Fruit fly (Drosophila melanogaster) whole organism, prepupa: ENCODE results near the gene TfIIS.
A peak's percentile ranks its signal among the peaks of the same experiment; 100 is the strongest.

Experiments used
- CG10631 ChIP-seq: fragments of 200-800 bp; sonication (Bioruptor generic); optimal IDR thresholded peaks from 2 replicates; lab custom pipeline; 2016; ENCODE audit warnings: missing biosample characterization, missing genetic modification characterization
- CG10669 ChIP-seq: fragments of 200-800 bp; sonication (Bioruptor generic); optimal IDR thresholded peaks from 3 replicates; lab custom pipeline; 2018; ENCODE audit warnings: missing biosample characterization, mild to moderate bottlenecking, missing genetic modification characterization, moderate library complexity
- CG11294 ChIP-seq: fragments of 200-800 bp; sonication (Bioruptor generic); IDR thresholded peaks from 2 replicates; pipeline ENCODE4 v1.3.6; 2022; ENCODE audit warnings: missing biosample characterization, missing genetic modification characterization
- CG11902 ChIP-seq: fragments of 200-800 bp; sonication (Bioruptor generic); optimal IDR thresholded peaks from 3 replicates; lab custom pipeline; 2016; ENCODE audit warnings: missing biosample characterization, missing genetic modification characterization
- CG15336 ChIP-seq: fragments of 200-800 bp; sonication (Bioruptor generic); IDR thresholded peaks from 2 replicates; pipeline ENCODE4 v1.3.6; 2022; ENCODE audit warnings: missing biosample characterization, missing genetic modification characterization
- CG3032 ChIP-seq: fragments of 200-800 bp; optimal IDR thresholded peaks from 2 replicates; lab custom pipeline; 2019; ENCODE audit warnings: missing biosample characterization, mild to moderate bottlenecking, missing genetic modification characterization, moderate library complexity
- CG32006 ChIP-seq: fragments of 200-800 bp; sonication (Bioruptor generic); optimal IDR thresholded peaks from 3 replicates; lab custom pipeline; 2017; ENCODE audit warnings: missing biosample characterization, mild to moderate bottlenecking, missing genetic modification characterization
- CG34406 ChIP-seq: fragments of 200-800 bp; sonication (Bioruptor generic); optimal IDR thresholded peaks from 3 replicates; lab custom pipeline; 2016; ENCODE audit warnings: missing biosample characterization, missing genetic modification characterization
- CG3919 ChIP-seq: fragments of 200-800 bp; sonication (Bioruptor generic); optimal IDR thresholded peaks from 3 replicates; lab custom pipeline; 2016; ENCODE audit warnings: missing biosample characterization, missing genetic modification characterization
- CG4318 ChIP-seq: fragments of 200-800 bp; sonication (Bioruptor generic); optimal IDR thresholded peaks from 3 replicates; lab custom pipeline; 2017; ENCODE audit warnings: missing biosample characterization, mild to moderate bottlenecking, missing genetic modification characterization
- CG6163 ChIP-seq: fragments of 200-800 bp; sonication (Bioruptor generic); IDR thresholded peaks from 3 replicates; pipeline ENCODE4 v1.3.6; 2022; ENCODE audit warnings: missing biosample characterization, missing genetic modification characterization
- CG6276 ChIP-seq: fragments of 200-800 bp; sonication (Bioruptor generic); optimal IDR thresholded peaks from 2 replicates; lab custom pipeline; 2017; ENCODE audit warnings: missing biosample characterization, mild to moderate bottlenecking, missing genetic modification characterization
- CG8319 ChIP-seq: fragments of 200-800 bp; sonication (Bioruptor generic); optimal IDR thresholded peaks from 3 replicates; lab custom pipeline; 2016; ENCODE audit warnings: missing biosample characterization, missing genetic modification characterization
- CG8632 ChIP-seq: fragments of 200-800 bp; sonication (Bioruptor generic); optimal IDR thresholded peaks from 3 replicates; lab custom pipeline; 2016; ENCODE audit warnings: missing biosample characterization, missing genetic modification characterization
- CG9139 ChIP-seq: fragments of 200-800 bp; sonication (Bioruptor generic); optimal IDR thresholded peaks from 3 replicates; lab custom pipeline; 2017; ENCODE audit warnings: missing biosample characterization, mild to moderate bottlenecking, missing genetic modification characterization
- Eip75B ChIP-seq: fragments of 200-800 bp; sonication (Bioruptor generic); optimal IDR thresholded peaks from 3 replicates; lab custom pipeline; 2016; ENCODE audit warnings: missing biosample characterization, missing genetic modification characterization
- Eip78C ChIP-seq: fragments of 200-800 bp; sonication (Bioruptor generic); peaks from one replicate; lab custom pipeline; 2016; ENCODE audit warnings: missing biosample characterization, missing genetic modification characterization
- Ets21C ChIP-seq: fragments of 200-800 bp; sonication (Bioruptor generic); optimal IDR thresholded peaks from 3 replicates; lab custom pipeline; 2016; ENCODE audit warnings: missing biosample characterization, missing genetic modification characterization
- Ets96B ChIP-seq: fragments of 200-800 bp; optimal IDR thresholded peaks from 2 replicates; lab custom pipeline; 2019; ENCODE audit warnings: missing biosample characterization, mild to moderate bottlenecking, missing genetic modification characterization, moderate library complexity
- Gug ChIP-seq: fragments of 200-800 bp; sonication (Bioruptor generic); IDR thresholded peaks from 2 replicates; pipeline ENCODE4 v1.3.6; 2022; ENCODE audit warnings: missing biosample characterization, missing genetic modification characterization
- Hr4 ChIP-seq: fragments of 200-800 bp; sonication (Bioruptor generic); optimal IDR thresholded peaks from 3 replicates; lab custom pipeline; 2016; ENCODE audit warnings: missing biosample characterization, missing genetic modification characterization
- Lpt ChIP-seq: fragments of 200-800 bp; sonication (Bioruptor generic); optimal IDR thresholded peaks from 3 replicates; lab custom pipeline; 2016; ENCODE audit warnings: missing biosample characterization, missing genetic modification characterization
- OdsH ChIP-seq: fragments of 200-800 bp; sonication (Bioruptor generic); optimal IDR thresholded peaks from 3 replicates; lab custom pipeline; 2016; ENCODE audit warnings: missing biosample characterization, missing genetic modification characterization
- Smox ChIP-seq: fragments of 200-800 bp; sonication (Bioruptor generic); optimal IDR thresholded peaks from 3 replicates; lab custom pipeline; 2016; ENCODE audit warnings: missing biosample characterization, missing genetic modification characterization
- Sox102F ChIP-seq: fragments of 200-800 bp; sonication (Bioruptor generic); optimal IDR thresholded peaks from 2 replicates; lab custom pipeline; 2016; ENCODE audit warnings: missing biosample characterization, mild to moderate bottlenecking, missing genetic modification characterization
- Sox15 ChIP-seq: fragments of 200-800 bp; sonication (Bioruptor generic); optimal IDR thresholded peaks from 3 replicates; lab custom pipeline; 2016; ENCODE audit warnings: missing biosample characterization, missing genetic modification characterization
- achi ChIP-seq: fragments of 200-800 bp; sonication (Bioruptor generic); optimal IDR thresholded peaks from 3 replicates; lab custom pipeline; 2016; ENCODE audit warnings: missing biosample characterization, missing genetic modification characterization
- dac ChIP-seq: fragments of 200-800 bp; sonication (Bioruptor generic); optimal IDR thresholded peaks from 2 replicates; lab custom pipeline; 2017; ENCODE audit warnings: missing biosample characterization, mild to moderate bottlenecking, missing genetic modification characterization
- dsx ChIP-seq: fragments of 200-800 bp; optimal IDR thresholded peaks from 3 replicates; lab custom pipeline; 2019; ENCODE audit warnings: missing biosample characterization, mild to moderate bottlenecking, missing genetic modification characterization, moderate library complexity; ENCODE audit not compliant: poor library complexity, severe bottlenecking
- esn ChIP-seq: fragments of 200-800 bp; sonication (Bioruptor generic); optimal IDR thresholded peaks from 2 replicates; lab custom pipeline; 2016; ENCODE audit warnings: missing biosample characterization, mild to moderate bottlenecking, missing genetic modification characterization, moderate library complexity
- fd85E ChIP-seq: fragments of 200-800 bp; sonication (Bioruptor generic); optimal IDR thresholded peaks from 3 replicates; lab custom pipeline; 2016; ENCODE audit warnings: missing biosample characterization, missing genetic modification characterization
- fkh ChIP-seq: fragments of 200-800 bp; sonication (Bioruptor generic); optimal IDR thresholded peaks from 3 replicates; lab custom pipeline; 2017; ENCODE audit warnings: missing biosample characterization, mild to moderate bottlenecking, missing genetic modification characterization, moderate library complexity
- lz ChIP-seq: fragments of 200-800 bp; sonication (Bioruptor generic); optimal IDR thresholded peaks from 3 replicates; lab custom pipeline; 2016; ENCODE audit warnings: missing biosample characterization, missing genetic modification characterization
- pdm3 ChIP-seq: fragments of 200-800 bp; sonication (Bioruptor generic); optimal IDR thresholded peaks from 3 replicates; lab custom pipeline; 2016; ENCODE audit warnings: missing biosample characterization, missing genetic modification characterization
- salr ChIP-seq, 2 experiments: fragments of 200-800 bp; sonication (Bioruptor generic); optimal IDR thresholded peaks; 3 replicates each; lab custom pipeline; 2016 to 2018; ENCODE audit warnings: missing biosample characterization in 2 of 2, missing genetic modification characterization in 2 of 2, mild to moderate bottlenecking in 1 of 2
- spab ChIP-seq: fragments of 200-800 bp; sonication (Bioruptor generic); optimal IDR thresholded peaks from 2 replicates; lab custom pipeline; 2017; ENCODE audit warnings: missing biosample characterization, mild to moderate bottlenecking, missing genetic modification characterization, missing genetic modification reagents
- ss ChIP-seq, 2 experiments: fragments of 200-800 bp; sonication (Bioruptor generic); optimal IDR thresholded peaks; 2 replicates in 1 of 2; 3 replicates in 1 of 2; lab custom pipeline; 2017 to 2018; ENCODE audit warnings: mild to moderate bottlenecking in 2 of 2, missing biosample characterization in 2 of 2, missing genetic modification characterization in 2 of 2, moderate library complexity in 1 of 2
- topi ChIP-seq: fragments of 200-800 bp; sonication (Bioruptor generic); optimal IDR thresholded peaks from 3 replicates; lab custom pipeline; 2016; ENCODE audit warnings: missing biosample characterization, missing genetic modification characterization
- vri ChIP-seq: fragments of 200-800 bp; sonication (Bioruptor generic); optimal IDR thresholded peaks from 3 replicates; lab custom pipeline; 2016; ENCODE audit warnings: missing biosample characterization, mild to moderate bottlenecking, missing genetic modification characterization

TfIIS gene

dm6 chr2L:15031650-15032049 lies 28.9 kb downstream of the TfIIS start, which contains the start of gene CG31832:
Gene CG31832, minus strand, starts transcription at chr2L:15031750.
- no peak for TF ChIP-seq CG9139 (GFP tag; lab: Kevin White, UChicago)
- TF ChIP-seq Hr4 (GFP tag; lab: Kevin White, UChicago), result no peak
- TF ChIP-seq Sox102F (GFP tag; lab: Kevin White, UChicago), result no peak
- TF ChIP-seq esn (GFP tag; lab: Kevin White, UChicago), result no peak
- TF ChIP-seq spab, result no peak
- TF ChIP-seq fd85E (GFP tag; lab: Kevin White, UChicago), result no peak
- no peak for TF ChIP-seq dac (GFP tag; lab: Kevin White, UChicago)
- TF ChIP-seq topi (GFP tag; lab: Kevin White, UChicago), result no peak
- no peak for TF ChIP-seq achi (GFP tag; lab: Kevin White, UChicago)
- no peak for TF ChIP-seq CG11902
- no peak for TF ChIP-seq CG10669 (GFP tag; lab: Kevin White, UChicago)
- TF ChIP-seq Eip78C (GFP tag; lab: Kevin White, UChicago), result no peak
- TF ChIP-seq CG11294 (GFP tag; lab: Robert Waterston, UW), result no peak

DNA sequence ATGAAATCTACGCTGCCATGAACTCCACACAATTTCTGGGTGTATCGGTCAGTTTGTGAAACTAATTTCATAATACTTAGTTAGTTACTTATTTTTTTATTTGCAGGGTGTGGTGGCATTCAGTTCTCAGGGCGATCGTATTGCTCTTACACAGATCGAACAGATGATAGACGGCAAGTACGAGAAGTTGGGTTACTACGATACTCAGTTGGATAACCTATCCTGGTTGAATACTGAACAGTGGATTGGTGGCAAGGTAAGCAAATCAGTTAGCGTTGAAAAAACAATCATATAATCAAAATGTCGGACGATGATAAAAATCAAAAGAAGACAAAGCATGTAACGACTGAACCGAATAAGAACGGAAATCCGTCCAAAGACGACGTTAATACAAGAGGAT lies 34.0 kb downstream of the TfIIS start, which contains the start of gene CG33310:
Gene CG33310 (plus strand): TSS at position 301 of the 400 bp plus-strand sequence.
- TF ChIP-seq CG6276 (GFP tag; lab: Kevin White, UChicago), result no peak
- TF ChIP-seq Lpt (GFP tag; lab: Kevin White, UChicago), result no peak
- TF ChIP-seq Ets21C (GFP tag; lab: Kevin White, UChicago), result no peak
- no peak for TF ChIP-seq CG11902
- TF ChIP-seq CG3032, result no peak
- TF ChIP-seq salr (GFP tag; optimal IDR thresholded peaks at IDR 0.05; lab: Kevin White, UChicago), result no peak
- no peak for TF ChIP-seq CG15336
- TF ChIP-seq CG11294 (GFP tag; lab: Robert Waterston, UW), result no peak

DNA sequence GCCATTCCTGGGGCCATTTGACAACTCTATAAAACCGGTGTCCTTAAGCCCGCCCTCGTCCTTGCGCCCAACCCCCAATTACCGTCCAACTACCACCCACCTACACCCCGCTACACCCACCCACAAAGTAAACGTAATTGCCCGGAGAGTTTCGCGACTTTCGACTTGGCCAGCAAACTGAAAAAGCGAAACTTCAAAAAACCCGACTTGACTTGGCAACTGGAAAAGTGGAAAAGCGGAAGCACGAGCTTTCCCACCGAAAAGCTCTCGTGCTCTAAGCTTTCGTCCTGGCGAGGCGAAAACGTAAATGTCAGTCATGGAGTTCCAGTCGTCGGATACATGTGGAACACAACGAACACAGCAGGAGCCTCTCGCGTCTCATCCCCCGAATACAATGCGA lies 44.5 kb downstream of the TfIIS start, which contains the start of gene GABA-B-R1:
Gene GABA-B-R1 (plus strand): TSS at position 301 of the 400 bp plus-strand sequence.
- TF ChIP-seq CG34406 (GFP tag; lab: Kevin White, UChicago), result no peak
- TF ChIP-seq Sox15 (GFP tag; lab: Kevin White, UChicago), result no peak
- TF ChIP-seq CG3032, result no peak
- no peak for TF ChIP-seq CG11294 (GFP tag; lab: Robert Waterston, UW)
- no peak for TF ChIP-seq spab
- TF ChIP-seq OdsH (GFP tag; lab: Kevin White, UChicago), result no peak
- TF ChIP-seq fd85E (GFP tag; lab: Kevin White, UChicago), result no peak
- TF ChIP-seq CG8632 (GFP tag; lab: Kevin White, UChicago), result no peak
- TF ChIP-seq Hr4 (GFP tag; lab: Kevin White, UChicago), result no peak
- TF ChIP-seq esn (GFP tag; lab: Kevin White, UChicago), result no peak
- TF ChIP-seq dsx (GFP tag; lab: Kevin White, UChicago), result no peak
- no peak for TF ChIP-seq Gug (GFP tag; lab: Robert Waterston, UW)
- TF ChIP-seq achi (GFP tag; lab: Kevin White, UChicago), result no peak
- no peak for TF ChIP-seq CG4318 (GFP tag; lab: Kevin White, UChicago)

DNA sequence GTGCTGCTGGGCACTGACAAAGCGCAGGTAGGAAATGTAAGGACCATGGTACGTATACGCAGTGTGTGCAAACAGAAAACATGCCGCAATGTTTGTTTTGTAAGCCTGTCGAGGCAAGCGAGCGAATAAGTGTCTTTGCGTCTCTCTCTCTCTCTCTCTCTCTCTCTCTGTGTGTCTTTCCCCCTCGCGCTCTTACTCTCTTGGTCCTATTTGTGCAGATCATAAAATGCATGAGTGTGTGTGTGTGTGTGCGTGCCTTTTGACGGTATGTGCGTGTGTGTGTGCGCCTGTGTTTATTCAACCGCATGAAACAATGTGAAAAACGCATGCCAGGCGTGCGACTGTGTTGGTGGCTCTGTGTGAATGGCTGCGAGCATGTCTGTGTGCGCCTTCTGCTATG lies 47.0 kb downstream of the TfIIS start:
- TF ChIP-seq ss (GFP tag; optimal IDR thresholded peaks at IDR 0.05; lab: Kevin White, UChicago), result peak in 1 of 2 experiments; percentile 7
- no peak for TF ChIP-seq CG32006

- no peak for TF ChIP-seq CG34406 (GFP tag; lab: Kevin White, UChicago)
- TF ChIP-seq Smox, result no peak
- no peak for TF ChIP-seq esn (GFP tag; lab: Kevin White, UChicago)
- TF ChIP-seq Ets96B (tag; lab: Kevin White, UChicago), result no peak
Measured at dm6 chr2L:15011779-15012178, 48.8 kb downstream of the TfIIS start.

dm6 chr2L:15009703-15010102 lies 50.9 kb downstream of the TfIIS start, which contains the start of the genes THG and Rnmt:
Gene THG, minus strand, starts transcription at chr2L:15009724.
Gene Rnmt, plus strand, starts transcription at chr2L:15009939.
- TF ChIP-seq pdm3 (peak; percentile 77), achi (GFP tag; lab: Kevin White, UChicago) (peak; percentile 78), lz (GFP tag; lab: Kevin White, UChicago) (peak; percentile 72), Eip75B (GFP tag; lab: Kevin White, UChicago) (peak; percentile 82), CG10631 (GFP tag; lab: Kevin White, UChicago) (peak; percentile 84), Ets96B (tag; lab: Kevin White, UChicago) (peak; percentile 63), vri (GFP tag; lab: Kevin White, UChicago) (no peak), dac (GFP tag; lab: Kevin White, UChicago) (peak; percentile 6), CG8319 (GFP tag; lab: Kevin White, UChicago) (peak; percentile 29), fkh (GFP tag; lab: Kevin White, UChicago) (no peak), Sox102F (GFP tag; lab: Kevin White, UChicago) (no peak), CG3919 (no peak), OdsH (GFP tag; lab: Kevin White, UChicago) (peak; percentile 79), dsx (GFP tag; lab: Kevin White, UChicago) (no peak), Sox15 (GFP tag; lab: Kevin White, UChicago) (peak; percentile 52), CG6163 (GFP tag; lab: Robert Waterston, UW) (peak; percentile 73), CG10669 (GFP tag; lab: Kevin White, UChicago) (no peak), CG32006 (no peak), CG8632 (GFP tag; lab: Kevin White, UChicago) (peak; percentile 58)
